Fruit fly (Drosophila melanogaster) whole organism, embryonic: ENCODE measurements around the gene CG12054.
A peak's percentile ranks its signal among the peaks of the same experiment; 100 is the strongest.

Source experiments
- Atf6 ChIP-seq: fragments of 200-800 bp; sonication (Bioruptor generic); IDR thresholded peaks from 2 replicates; pipeline ENCODE4 v1.3.6; 2022; ENCODE audit warnings: missing biosample characterization, missing genetic modification characterization
- CG11504 ChIP-seq: fragments of 200-800 bp; sonication (Bioruptor generic); optimal IDR thresholded peaks from 3 replicates; lab custom pipeline; 2019; ENCODE audit warnings: missing biosample characterization, mild to moderate bottlenecking, missing genetic modification characterization, moderate library complexity
- CG14050 ChIP-seq: fragments of 200-800 bp; sonication (Bioruptor generic); IDR thresholded peaks from 3 replicates; pipeline ENCODE4 v1.3.6; 2022; ENCODE audit warnings: missing biosample characterization, missing genetic modification characterization
- CG15479 ChIP-seq: fragments of 200-800 bp; sonication (Bioruptor generic); optimal IDR thresholded peaks from 3 replicates; lab custom pipeline; 2019; ENCODE audit warnings: missing biosample characterization, mild to moderate bottlenecking, missing genetic modification characterization, moderate library complexity
- CG17829 ChIP-seq: fragments of 200-800 bp; optimal IDR thresholded peaks from 2 replicates; lab custom pipeline; 2019; ENCODE audit warnings: missing biosample characterization, mild to moderate bottlenecking, missing genetic modification characterization, moderate library complexity
- CG1792 ChIP-seq: fragments of 200-800 bp; sonication (Bioruptor generic); optimal IDR thresholded peaks from 2 replicates; lab custom pipeline; 2016; ENCODE audit warnings: missing biosample characterization, missing genetic modification characterization
- CG18619 ChIP-seq: fragments of 200-800 bp; sonication (Bioruptor generic); optimal IDR thresholded peaks from 3 replicates; lab custom pipeline; 2017; ENCODE audit warnings: missing biosample characterization, mild to moderate bottlenecking, missing genetic modification characterization
- CG2202 ChIP-seq: fragments of 200-800 bp; sonication (Bioruptor generic); optimal IDR thresholded peaks from 2 replicates; lab custom pipeline; 2018; ENCODE audit warnings: missing biosample characterization, mild to moderate bottlenecking, missing genetic modification characterization
- CG30020 ChIP-seq: fragments of 200-800 bp; optimal IDR thresholded peaks from 2 replicates; lab custom pipeline; 2019; ENCODE audit warnings: missing biosample characterization, mild to moderate bottlenecking, missing genetic modification characterization, moderate library complexity
- CG31365 ChIP-seq: fragments of 200-800 bp; sonication (Bioruptor generic); optimal IDR thresholded peaks from 2 replicates; lab custom pipeline; 2018; ENCODE audit warnings: missing biosample characterization, mild to moderate bottlenecking, missing genetic modification characterization
- CG34376 ChIP-seq: fragments of 200-800 bp; sonication (Bioruptor generic); optimal IDR thresholded peaks from 2 replicates; lab custom pipeline; 2018; ENCODE audit warnings: missing biosample characterization, mild to moderate bottlenecking, missing genetic modification characterization
- CG3726 ChIP-seq: fragments of 200-800 bp; sonication (Bioruptor generic); IDR thresholded peaks from 3 replicates; pipeline ENCODE4, ENCODE4 v1.3.6; 2022; ENCODE audit warnings: missing biosample characterization, missing genetic modification characterization
- CG3838 ChIP-seq: fragments of 200-800 bp; sonication (Bioruptor generic); optimal IDR thresholded peaks from 3 replicates; lab custom pipeline; 2016; ENCODE audit warnings: missing biosample characterization, missing genetic modification characterization
- CG4282 ChIP-seq: fragments of 200-800 bp; sonication (Bioruptor generic); optimal IDR thresholded peaks from 2 replicates; lab custom pipeline; 2016; ENCODE audit warnings: missing biosample characterization, missing genetic modification characterization
- CG6689 ChIP-seq: fragments of 200-800 bp; sonication (Bioruptor generic); IDR thresholded peaks from 2 replicates; pipeline ENCODE4 v1.3.6; 2022; ENCODE audit warnings: missing biosample characterization, missing genetic modification characterization
- CG6791 ChIP-seq: fragments of 200-800 bp; sonication (Bioruptor generic); IDR thresholded peaks from 3 replicates; pipeline ENCODE4 v1.3.6; 2022; ENCODE audit warnings: missing biosample characterization, missing genetic modification characterization; ENCODE audit not compliant: partially characterized antibody
- CG7786 ChIP-seq: fragments of 200-800 bp; sonication (Bioruptor generic); optimal IDR thresholded peaks from 2 replicates; lab custom pipeline; 2016; ENCODE audit warnings: missing biosample characterization, missing genetic modification characterization
- CG8944 ChIP-seq: fragments of 200-800 bp; sonication (Bioruptor generic); optimal IDR thresholded peaks from 3 replicates; lab custom pipeline; 2016; ENCODE audit warnings: missing biosample characterization, missing genetic modification characterization
- CG9437 ChIP-seq: fragments of 200-800 bp; sonication (Bioruptor generic); optimal IDR thresholded peaks from 2 replicates; lab custom pipeline; 2018; ENCODE audit warnings: missing biosample characterization, mild to moderate bottlenecking, missing genetic modification characterization
- CrebB ChIP-seq: fragments of 200-800 bp; sonication (Bioruptor generic); optimal IDR thresholded peaks from 3 replicates; lab custom pipeline; 2018; ENCODE audit warnings: missing biosample characterization, mild to moderate bottlenecking, missing genetic modification characterization
- HLHmδ ChIP-seq: fragments of 200-800 bp; sonication (Bioruptor generic); optimal IDR thresholded peaks from 2 replicates; lab custom pipeline; 2018; ENCODE audit warnings: missing biosample characterization, mild to moderate bottlenecking, missing genetic modification characterization, moderate library complexity
- Hand ChIP-seq: fragments of 200-800 bp; sonication (Bioruptor generic); optimal IDR thresholded peaks from 2 replicates; lab custom pipeline; 2017; ENCODE audit warnings: mild to moderate bottlenecking, missing biosample characterization, missing genetic modification reagents, missing genetic modification characterization
- MBD-R2 ChIP-seq: fragments of 200-800 bp; sonication (Bioruptor generic); IDR thresholded peaks from 2 replicates; pipeline ENCODE4 v1.3.6; 2022; ENCODE audit warnings: missing biosample characterization, missing genetic modification characterization
- Nf-YA ChIP-seq: fragments of 200-800 bp; sonication (Bioruptor generic); IDR thresholded peaks from 2 replicates; pipeline ENCODE4 v1.3.6; 2022; ENCODE audit warnings: missing biosample characterization, missing genetic modification characterization
- Oli ChIP-seq: fragments of 200-800 bp; sonication (Bioruptor generic); optimal IDR thresholded peaks from 2 replicates; lab custom pipeline; 2018; ENCODE audit warnings: missing biosample characterization, mild to moderate bottlenecking, missing genetic modification characterization, moderate library complexity
- Six4 ChIP-seq: fragments of 200-800 bp; sonication (Bioruptor generic); optimal IDR thresholded peaks from 2 replicates; lab custom pipeline; 2016; ENCODE audit warnings: missing biosample characterization, missing genetic modification characterization
- bbx ChIP-seq: fragments of 200-800 bp; sonication (Bioruptor generic); IDR thresholded peaks from 2 replicates; pipeline ENCODE4 v1.3.6; 2022; ENCODE audit warnings: missing biosample characterization, missing genetic modification characterization; ENCODE audit not compliant: partially characterized antibody
- bcd ChIP-seq: fragments of 200-800 bp; sonication (Bioruptor generic); optimal IDR thresholded peaks from 2 replicates; lab custom pipeline; 2017; ENCODE audit warnings: missing biosample characterization, mild to moderate bottlenecking, missing genetic modification characterization
- br ChIP-seq: fragments of >200 bp; optimal IDR thresholded peaks from 2 replicates; lab custom pipeline; 2017
- fd3F ChIP-seq: fragments of 200-800 bp; sonication (Bioruptor generic); optimal IDR thresholded peaks from 2 replicates; lab custom pipeline; 2018; ENCODE audit warnings: missing biosample characterization, mild to moderate bottlenecking, missing genetic modification characterization, moderate library complexity
- gro ChIP-seq: fragments of 200-800 bp; sonication (Bioruptor generic); optimal IDR thresholded peaks from 2 replicates; lab custom pipeline; 2016; ENCODE audit warnings: missing biosample characterization, missing genetic modification characterization
- gt ChIP-seq: fragments of 200-800 bp; sonication (Bioruptor generic); IDR thresholded peaks from 2 replicates; pipeline ENCODE4 v1.3.6; 2022; ENCODE audit warnings: missing biosample characterization, missing genetic modification characterization
- ham ChIP-seq: fragments of 200-800 bp; sonication (Bioruptor generic); IDR thresholded peaks from 2 replicates; pipeline ENCODE4 v1.3.6; 2022; ENCODE audit warnings: missing biosample characterization, missing genetic modification characterization
- hkb ChIP-seq, 2 experiments: fragments of 200-800 bp in 1 of 2; fragments of >200 bp in 1 of 2; sonication (Bioruptor generic) in 1 of 2; IDR thresholded peaks in 1 of 2; optimal IDR thresholded peaks in 1 of 2; 2 replicates each; pipeline versions ENCODE4 v1.3.6 to Lab custom; 2017 to 2022; ENCODE audit warnings: missing biosample characterization in 1 of 2, missing genetic modification characterization in 1 of 2
- kni ChIP-seq: fragments of 200-800 bp; sonication (Bioruptor generic); optimal IDR thresholded peaks from 3 replicates; lab custom pipeline; 2017; ENCODE audit warnings: mild to moderate bottlenecking, missing biosample characterization, missing genetic modification reagents, missing genetic modification characterization
- mirr ChIP-seq: fragments of 200-800 bp; sonication (Bioruptor generic); optimal IDR thresholded peaks from 3 replicates; lab custom pipeline; 2018; ENCODE audit warnings: missing biosample characterization, mild to moderate bottlenecking, missing genetic modification characterization
- nom ChIP-seq: fragments of 200-800 bp; sonication (Bioruptor generic); optimal IDR thresholded peaks from 2 replicates; lab custom pipeline; 2017; ENCODE audit warnings: missing biosample characterization, missing genetic modification characterization, mild to moderate bottlenecking, moderate library complexity, missing genetic modification reagents
- oc ChIP-seq: fragments of 200-800 bp; sonication (Bioruptor generic); optimal IDR thresholded peaks from 2 replicates; lab custom pipeline; 2018; ENCODE audit warnings: missing biosample characterization, mild to moderate bottlenecking, missing genetic modification characterization, moderate library complexity
- pnt ChIP-seq: fragments of 200-800 bp; sonication (Bioruptor generic); optimal IDR thresholded peaks from 3 replicates; lab custom pipeline; 2016; ENCODE audit warnings: missing biosample characterization, missing genetic modification characterization
- pros ChIP-seq: fragments of 200-800 bp; sonication (Bioruptor generic); optimal IDR thresholded peaks from 3 replicates; lab custom pipeline; 2019; ENCODE audit warnings: missing biosample characterization, mild to moderate bottlenecking, missing genetic modification characterization, moderate library complexity
- psq ChIP-seq: fragments of 200-800 bp; sonication (Bioruptor generic); optimal IDR thresholded peaks from 2 replicates; lab custom pipeline; 2017; ENCODE audit warnings: missing biosample characterization, missing genetic modification characterization
- sd ChIP-seq: fragments of 200-800 bp; sonication (Bioruptor generic); optimal IDR thresholded peaks from 3 replicates; lab custom pipeline; 2018; ENCODE audit warnings: missing biosample characterization, mild to moderate bottlenecking, missing genetic modification characterization, moderate library complexity
- sens-2 ChIP-seq: fragments of 200-800 bp; sonication (Bioruptor generic); IDR thresholded peaks from 2 replicates; pipeline ENCODE4 v1.3.6; 2022; ENCODE audit warnings: missing biosample characterization, missing genetic modification characterization
- sisA ChIP-seq: fragments of 200-800 bp; sonication (Bioruptor generic); IDR thresholded peaks from 2 replicates; pipeline ENCODE4 v1.3.6; 2022; ENCODE audit warnings: missing biosample characterization, missing genetic modification characterization
- sna ChIP-seq: fragments of 200-800 bp; sonication (Bioruptor generic); IDR thresholded peaks from 2 replicates; pipeline ENCODE4 v1.3.6; 2022; ENCODE audit warnings: missing biosample characterization, missing genetic modification characterization; ENCODE audit not compliant: partially characterized antibody
- stc ChIP-seq: fragments of 200-800 bp; sonication (Bioruptor generic); IDR thresholded peaks from 2 replicates; pipeline ENCODE4 v1.3.6; 2022; ENCODE audit warnings: missing biosample characterization, missing genetic modification characterization
- tup ChIP-seq: fragments of 200-800 bp; sonication (Bioruptor generic); optimal IDR thresholded peaks from 2 replicates; lab custom pipeline; 2016; ENCODE audit warnings: missing biosample characterization, mild to moderate bottlenecking, missing genetic modification characterization, moderate library complexity
- vfl ChIP-seq: fragments of 200-800 bp; sonication (Bioruptor generic); optimal IDR thresholded peaks from 2 replicates; lab custom pipeline; 2016; ENCODE audit warnings: missing biosample characterization, missing genetic modification characterization
- zfh2 ChIP-seq: fragments of 200-800 bp; sonication (Bioruptor generic); optimal IDR thresholded peaks from 2 replicates; lab custom pipeline; 2016; ENCODE audit warnings: missing biosample characterization, missing genetic modification characterization

CG12054 gene

DNA sequence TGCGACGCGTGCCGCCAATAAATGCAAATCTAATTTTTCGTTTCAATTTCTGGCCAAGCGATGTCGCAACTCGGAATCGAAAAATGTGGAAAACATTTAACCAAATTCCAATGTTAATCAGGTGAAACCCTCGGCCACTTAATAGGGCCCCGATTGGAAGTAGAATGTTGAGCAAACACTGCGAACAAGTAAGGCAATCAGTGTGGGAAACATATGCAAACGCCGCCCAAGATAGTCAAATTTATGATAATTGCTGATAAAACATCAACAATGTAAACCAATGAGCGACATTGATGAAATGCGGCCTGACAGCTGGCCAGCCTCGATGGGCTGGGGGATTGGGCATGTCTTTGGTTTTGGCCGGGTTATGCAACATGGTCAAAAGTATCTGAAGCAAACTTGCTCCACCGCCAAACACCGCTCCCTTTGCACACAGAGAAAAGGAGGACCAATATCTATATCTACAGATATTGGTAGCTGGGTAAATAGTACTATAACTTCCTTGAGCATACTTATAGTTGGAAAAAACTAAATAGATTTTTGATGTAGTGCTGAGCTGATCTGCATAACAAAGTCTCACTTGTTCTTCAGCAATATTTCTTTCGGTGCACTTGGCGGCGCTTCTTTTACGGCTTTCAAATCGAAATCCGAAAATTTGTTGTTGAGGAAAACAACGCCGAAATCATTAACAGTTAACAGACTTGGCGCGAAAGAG is 26.9 kb downstream of the CG12054 start (continued):
- no peak for TF ChIP-seq Hand (GFP tag; lab: Kevin White, UChicago)
- peak; percentile 71 for TF ChIP-seq Six4 (GFP tag; lab: Kevin White, UChicago)
- peak; percentile 48; the same call in 1 of the 2 replicates for TF ChIP-seq gt (GFP tag; lab: Robert Waterston, UW)
- peak; percentile 66 for TF ChIP-seq sens-2 (GFP tag; lab: Robert Waterston, UW)
- TF ChIP-seq HLHmδ (GFP tag; lab: Kevin White, UChicago) = no peak
- TF ChIP-seq pnt (GFP tag; lab: Kevin White, UChicago) = peak; percentile 70
- no peak for TF ChIP-seq sna (GFP tag; lab: Robert Waterston, UW)
- TF ChIP-seq CG11504 (tag; lab: Kevin White, UChicago) = peak; percentile 89
- peak; percentile 54; the same call in 1 of the 2 replicates for TF ChIP-seq Atf6 (GFP tag; lab: Robert Waterston, UW)
- TF ChIP-seq MBD-R2 = no peak
- no peak for TF ChIP-seq bbx (GFP tag; lab: Robert Waterston, UW)
- TF ChIP-seq CG17829 = peak; percentile 73
- peak; percentile 44 for TF ChIP-seq oc
- no peak for TF ChIP-seq ham (GFP tag; lab: Robert Waterston, UW)
- TF ChIP-seq CG3838 (GFP tag; lab: Kevin White, UChicago) = no peak
- TF ChIP-seq sisA (GFP tag; lab: Robert Waterston, UW) = peak; percentile 85
- TF ChIP-seq fd3F (GFP tag; lab: Kevin White, UChicago) = peak; percentile 48
- TF ChIP-seq CG6791 (GFP tag; lab: Robert Waterston, UW) = no peak
- peak; percentile 42 for TF ChIP-seq CG7786
- peak; percentile 28 for TF ChIP-seq CG30020 (tag; lab: Kevin White, UChicago)
- no peak for TF ChIP-seq zfh2 (GFP tag; lab: Kevin White, UChicago)
- peak; percentile 32 for TF ChIP-seq psq
- TF ChIP-seq gro (GFP tag; lab: Kevin White, UChicago) = no peak
- TF ChIP-seq CG34376 (GFP tag; lab: Kevin White, UChicago) = no peak
- TF ChIP-seq bcd (GFP tag; lab: Kevin White, UChicago) = peak; percentile 62
- TF ChIP-seq Nf-YA (GFP tag; lab: Robert Waterston, UW) = peak; percentile 60; the same call in 1 of the 2 replicates
- TF ChIP-seq sd = peak; percentile 86
- TF ChIP-seq CG15479 (GFP tag; lab: Kevin White, UChicago) = no peak
- no peak for TF ChIP-seq CG2202 (tag; lab: Kevin White, UChicago)
- no peak for TF ChIP-seq vfl (GFP tag; lab: Kevin White, UChicago)
- peak; percentile 19 for TF ChIP-seq CrebB (tag; lab: Kevin White, UChicago)
- peak; percentile 40 for TF ChIP-seq CG31365
- TF ChIP-seq CG6689 = peak; percentile 81
- TF ChIP-seq tup = peak; percentile 1
- peak; percentile 82 for TF ChIP-seq stc (GFP tag; lab: Robert Waterston, UW)
- TF ChIP-seq br (lab: Kevin White, UChicago) = no peak
- TF ChIP-seq CG1792 = no peak
- TF ChIP-seq Oli = peak; percentile 82
- TF ChIP-seq CG3726 (GFP tag; lab: Robert Waterston, UW) = peak; percentile 54; the same call in 1 of the 3 replicates
- TF ChIP-seq CG14050 (GFP tag; lab: Robert Waterston, UW) = peak; percentile 70; the same call in 2 of the 3 replicates
- TF ChIP-seq CG18619 (GFP tag; lab: Kevin White, UChicago) = peak; percentile 2
- no peak for TF ChIP-seq hkb (optimal IDR thresholded peaks at IDR 0.05; lab: Kevin White, UChicago)
- TF ChIP-seq hkb (GFP tag; IDR thresholded peaks at IDR 0.05; lab: Robert Waterston, UW) = peak; percentile 88
- TF ChIP-seq CG4282 (GFP tag; lab: Kevin White, UChicago) = peak; percentile 29
- TF ChIP-seq CG8944 = peak; percentile 70
- TF ChIP-seq CG9437 (GFP tag; lab: Kevin White, UChicago) = peak; percentile 64
- no peak for TF ChIP-seq pros (GFP tag; lab: Kevin White, UChicago)
- no peak for TF ChIP-seq mirr (GFP tag; lab: Kevin White, UChicago)
- no peak for TF ChIP-seq nom (GFP tag; lab: Kevin White, UChicago)
- peak; percentile 46 for TF ChIP-seq kni
